Worm (Caenorhabditis elegans) whole organism, L4/young adult: Measurements from ENCODE around the gene F42H10.2.

Source experiments
- W03F9.2 ChIP-seq: fragments of 150-350 bp; optimal IDR thresholded peaks from 2 replicates; lab custom pipeline; 2014; ENCODE audit warnings: missing biosample characterization, missing genetic modification characterization
- him-1 ChIP-seq: sonication (generic microtip); optimal IDR thresholded peaks from 2 replicates; lab custom pipeline; 2016; ENCODE audit warnings: missing genotype, missing genetic modification reagents, missing genetic modification characterization, missing compliant biosample characterization

ce11 chrIII:8519886-8520285 is 29.5 kb downstream of the F42H10.2 start, which contains the start of gene ZC21.8:
- TF ChIP-seq W03F9.2 (tag; lab: Kevin White, UChicago) = no peak
- TF ChIP-seq him-1 (tag; lab: Kevin White, UChicago) = no peak
